Worm (Caenorhabditis elegans): Measurements from ENCODE around the gene Y43B11AR.3.

ce11 chrIV:7094216-7094758 lies 10.8 kb upstream of the Y43B11AR.3 start, which contains the start of gene deb-1:
- TF ChIP-seq W03F9.2 (tag; optimal IDR thresholded peaks at IDR 0.05) (no peak), dao-5 (tag; optimal IDR thresholded peaks at IDR 0.05) (no peak), him-1 (tag; optimal IDR thresholded peaks at IDR 0.05) (no peak)

All from whole organism, L4/young adult.